Worm (Caenorhabditis elegans) whole organism, L1 larva: ENCODE measurements around the gene fbxa-15.

Source experiments
- C04F5.9 ChIP-seq: sonication (generic microtip); optimal IDR thresholded peaks from 2 replicates; lab custom pipeline; 2016; ENCODE audit warnings: missing genetic modification characterization, missing compliant biosample characterization
- C16A3.4 ChIP-seq: fragments of 150-350 bp; optimal IDR thresholded peaks from 2 replicates; lab custom pipeline; 2014; ENCODE audit warnings: missing biosample characterization, missing genetic modification characterization
- F16B12.6 ChIP-seq: fragments of 150-350 bp; optimal IDR thresholded peaks from 2 replicates; lab custom pipeline; 2014; ENCODE audit warnings: missing biosample characterization, missing genetic modification characterization
- Y116A8C.19 ChIP-seq: sonication (generic microtip); optimal IDR thresholded peaks from 2 replicates; lab custom pipeline; 2016; ENCODE audit warnings: missing compliant biosample characterization, missing genetic modification characterization, borderline replicate concordance
- aha-1 ChIP-seq: fragments of 150-350 bp; optimal IDR thresholded peaks from 2 replicates; lab custom pipeline; 2014; ENCODE audit warnings: missing biosample characterization, missing genetic modification characterization
- alr-1 ChIP-seq: fragments of 200-800 bp; sonication (Bioruptor generic); optimal IDR thresholded peaks from 2 replicates; lab custom pipeline; 2018; ENCODE audit warnings: borderline replicate concordance, mild to moderate bottlenecking, missing genetic modification characterization, missing compliant biosample characterization
- ama-1 ChIP-seq: fragments of 150-350 bp; optimal IDR thresholded peaks from 2 replicates; lab custom pipeline; 2014
- blmp-1 ChIP-seq: fragments of 150-350 bp; optimal IDR thresholded peaks from 2 replicates; lab custom pipeline; 2014; ENCODE audit warnings: missing biosample characterization, missing genetic modification characterization
- ceh-63 ChIP-seq: fragments of 200-800 bp; sonication (Bioruptor generic); optimal IDR thresholded peaks from 2 replicates; lab custom pipeline; 2018; ENCODE audit warnings: mild to moderate bottlenecking, missing genetic modification characterization, missing compliant biosample characterization
- ceh-90 ChIP-seq: sonication (generic microtip); optimal IDR thresholded peaks from 2 replicates; lab custom pipeline; 2016; ENCODE audit warnings: missing genetic modification characterization, missing compliant biosample characterization
- ces-1 ChIP-seq: fragments of 150-350 bp; optimal IDR thresholded peaks from 2 replicates; lab custom pipeline; 2014; ENCODE audit warnings: missing biosample characterization, missing genetic modification reagents, missing genetic modification characterization
- dpl-1 ChIP-seq, 3 experiments: fragments of 150-350 bp in 2 of 3; sonication (generic microtip) in 1 of 3; optimal IDR thresholded peaks; 2 replicates each; lab custom pipeline; 2014 to 2017; ENCODE audit warnings: missing biosample characterization in 3 of 3, missing genetic modification characterization in 3 of 3, missing genetic modification reagents in 3 of 3
- efl-1 ChIP-seq, 4 experiments: fragments of 150-350 bp; optimal IDR thresholded peaks in 3 of 4; peaks in 1 of 4; 1 replicate in 1 of 4; 2 replicates in 3 of 4; lab custom pipeline; 2014; ENCODE audit warnings: missing biosample characterization in 2 of 4, missing genetic modification characterization in 2 of 4, missing genetic modification reagents in 2 of 4
- efl-3 ChIP-seq: fragments of 200-800 bp; sonication (Bioruptor generic); optimal IDR thresholded peaks from 2 replicates; lab custom pipeline; 2018; ENCODE audit warnings: mild to moderate bottlenecking, missing genetic modification characterization, missing compliant biosample characterization
- egl-13 ChIP-seq: sonication (generic microtip); optimal IDR thresholded peaks from 2 replicates; lab custom pipeline; 2016; ENCODE audit warnings: missing genotype, missing genetic modification reagents, missing genetic modification characterization, missing compliant biosample characterization
- elt-2 ChIP-seq: sonication (generic microtip); optimal IDR thresholded peaks from 2 replicates; lab custom pipeline; 2016; ENCODE audit warnings: missing genetic modification characterization, mild to moderate bottlenecking, inconsistent platforms, missing compliant biosample characterization, missing genetic modification reagents
- ets-5 ChIP-seq: fragments of 200-800 bp; sonication (Bioruptor generic); IDR thresholded peaks from 2 replicates; pipeline ENCODE4 v1.3.6; 2022; ENCODE audit warnings: missing genetic modification characterization, missing compliant biosample characterization
- grh-1 ChIP-seq: fragments of 200-800 bp; sonication (Bioruptor generic); IDR thresholded peaks from 2 replicates; pipeline ENCODE4 v1.3.6; 2022; ENCODE audit warnings: missing genetic modification reagents, missing genetic modification characterization, missing compliant biosample characterization
- hlh-17 ChIP-seq: fragments of 200-800 bp; sonication (Bioruptor generic); optimal IDR thresholded peaks from 2 replicates; lab custom pipeline; 2018; ENCODE audit warnings: missing genetic modification characterization, mild to moderate bottlenecking, missing compliant biosample characterization, moderate library complexity, borderline replicate concordance
- hlh-4 ChIP-seq: sonication (generic microtip); optimal IDR thresholded peaks from 2 replicates; lab custom pipeline; 2016; ENCODE audit warnings: mild to moderate bottlenecking, missing genetic modification characterization, missing compliant biosample characterization
- hpl-2 ChIP-seq: fragments of 150-350 bp; optimal IDR thresholded peaks from 2 replicates; lab custom pipeline; 2014; ENCODE audit warnings: missing biosample characterization, missing genetic modification reagents, missing genetic modification characterization
- irx-1 ChIP-seq: sonication (generic microtip); optimal IDR thresholded peaks from 2 replicates; lab custom pipeline; 2016; ENCODE audit warnings: missing genetic modification characterization, missing compliant biosample characterization
- jun-1 ChIP-seq: fragments of 150-350 bp; optimal IDR thresholded peaks from 2 replicates; lab custom pipeline; 2014; ENCODE audit warnings: missing biosample characterization, missing genetic modification reagents, missing genetic modification characterization
- lin-13 ChIP-seq: fragments of 150-350 bp; optimal IDR thresholded peaks from 2 replicates; lab custom pipeline; 2014; ENCODE audit warnings: missing biosample characterization, missing genetic modification reagents, missing genetic modification characterization
- lin-14 ChIP-seq: fragments of 200-800 bp; sonication (Bioruptor generic); optimal IDR thresholded peaks from 2 replicates; lab custom pipeline; 2018; ENCODE audit warnings: mild to moderate bottlenecking, missing genetic modification characterization, moderate library complexity, missing compliant biosample characterization
- lin-35 ChIP-seq, 2 experiments: fragments of 150-350 bp; optimal IDR thresholded peaks; 2 replicates each; lab custom pipeline; 2014; ENCODE audit warnings: missing biosample characterization in 2 of 2, missing genetic modification characterization in 2 of 2, missing genetic modification reagents in 2 of 2
- lin-39 ChIP-seq: fragments of 150-350 bp; optimal IDR thresholded peaks from 2 replicates; lab custom pipeline; 2014; ENCODE audit warnings: missing biosample characterization, missing genetic modification reagents, missing genetic modification characterization
- lir-3 ChIP-seq: sonication (generic microtip); optimal IDR thresholded peaks from 2 replicates; lab custom pipeline; 2016; ENCODE audit warnings: mild to moderate bottlenecking, missing genetic modification characterization, moderate library complexity, missing compliant biosample characterization; ENCODE audit not compliant: poor library complexity
- lsy-2 ChIP-seq, 2 experiments: fragments of 150-350 bp; optimal IDR thresholded peaks; 2 replicates each; lab custom pipeline; 2014; ENCODE audit warnings: missing biosample characterization in 2 of 2, missing genetic modification characterization in 2 of 2
- mab-9 ChIP-seq: fragments of 200-800 bp; sonication (Bioruptor generic); IDR thresholded peaks from 2 replicates; pipeline ENCODE4 v1.3.6; 2022; ENCODE audit warnings: missing genetic modification reagents, missing genetic modification characterization, missing compliant biosample characterization
- mdl-1 ChIP-seq, 2 experiments: fragments of 150-350 bp; optimal IDR thresholded peaks; 2 replicates each; lab custom pipeline; 2014 to 2017; ENCODE audit warnings: missing biosample characterization in 2 of 2, missing genetic modification characterization in 2 of 2, inconsistent platforms in 1 of 2
- mef-2 ChIP-seq: fragments of 150-350 bp; optimal IDR thresholded peaks from 2 replicates; lab custom pipeline; 2014; ENCODE audit warnings: missing biosample characterization, missing genetic modification characterization
- nhr-28 ChIP-seq: fragments of 150-350 bp; optimal IDR thresholded peaks from 2 replicates; lab custom pipeline; 2014; ENCODE audit warnings: missing biosample characterization, missing genetic modification characterization
- nhr-47 ChIP-seq: sonication (generic microtip); optimal IDR thresholded peaks from 2 replicates; lab custom pipeline; 2016; ENCODE audit warnings: mild to moderate bottlenecking, missing genetic modification characterization, moderate library complexity, missing compliant biosample characterization
- nhr-71 ChIP-seq: sonication (generic microtip); optimal IDR thresholded peaks from 2 replicates; lab custom pipeline; 2016; ENCODE audit warnings: mild to moderate bottlenecking, missing genetic modification characterization, moderate library complexity, missing compliant biosample characterization
- nhr-76 ChIP-seq: sonication (generic microtip); optimal IDR thresholded peaks from 2 replicates; lab custom pipeline; 2017; ENCODE audit warnings: missing biosample characterization, missing genetic modification characterization
- nhr-77 ChIP-seq: fragments of 150-350 bp; optimal IDR thresholded peaks from 2 replicates; lab custom pipeline; 2014; ENCODE audit warnings: missing biosample characterization, missing genetic modification characterization
- nhr-84 ChIP-seq: sonication (generic microtip); optimal IDR thresholded peaks from 2 replicates; lab custom pipeline; 2017; ENCODE audit warnings: missing biosample characterization, missing genetic modification characterization
- pag-3 ChIP-seq: sonication (generic microtip); optimal IDR thresholded peaks from 2 replicates; lab custom pipeline; 2017; ENCODE audit warnings: missing genetic modification characterization, mild to moderate bottlenecking, missing compliant biosample characterization, antibody characterized with exemption, borderline replicate concordance; ENCODE audit not compliant: insufficient read depth
- pqm-1 ChIP-seq: sonication (generic microtip); optimal IDR thresholded peaks from 3 replicates; lab custom pipeline; 2017; ENCODE audit warnings: missing biosample characterization, missing genetic modification characterization
- rnt-1 ChIP-seq: sonication (generic microtip); optimal IDR thresholded peaks from 2 replicates; lab custom pipeline; 2016; ENCODE audit warnings: mild to moderate bottlenecking, missing genetic modification characterization, moderate library complexity, missing compliant biosample characterization
- snpc-4 ChIP-seq: fragments of 150-350 bp; optimal IDR thresholded peaks from 2 replicates; lab custom pipeline; 2014; ENCODE audit warnings: missing biosample characterization, missing genetic modification characterization
- snu-23 ChIP-seq: sonication (generic microtip); optimal IDR thresholded peaks from 2 replicates; lab custom pipeline; 2016; ENCODE audit warnings: missing genetic modification characterization, missing compliant biosample characterization
- sptf-1 ChIP-seq: fragments of 150-350 bp; optimal IDR thresholded peaks from 2 replicates; lab custom pipeline; 2014; ENCODE audit warnings: missing biosample characterization, missing genetic modification characterization
- sup-37 ChIP-seq: fragments of 200-800 bp; sonication (Bioruptor generic); optimal IDR thresholded peaks from 2 replicates; lab custom pipeline; 2018; ENCODE audit warnings: mild to moderate bottlenecking, missing genetic modification characterization, missing compliant biosample characterization
- unc-130 ChIP-seq: fragments of 150-350 bp; optimal IDR thresholded peaks from 2 replicates; lab custom pipeline; 2017; ENCODE audit warnings: missing biosample characterization, missing genetic modification characterization, inconsistent platforms
- unc-30 ChIP-seq: sonication (generic microtip); optimal IDR thresholded peaks from 2 replicates; lab custom pipeline; 2017; ENCODE audit warnings: missing biosample characterization, missing genetic modification characterization
- unc-98 ChIP-seq: fragments of 200-800 bp; sonication (Bioruptor generic); IDR thresholded peaks from 2 replicates; pipeline ENCODE4 v1.3.6; 2022; ENCODE audit warnings: missing genetic modification characterization, missing compliant biosample characterization
- xbp-1 ChIP-seq: sonication (generic microtip); optimal IDR thresholded peaks from 2 replicates; lab custom pipeline; 2016; ENCODE audit warnings: missing genetic modification characterization, missing compliant biosample characterization
- zag-1 ChIP-seq: fragments of 150-350 bp; optimal IDR thresholded peaks from 2 replicates; lab custom pipeline; 2014; ENCODE audit warnings: missing biosample characterization, missing genetic modification characterization
- ztf-4 ChIP-seq: fragments of 150-350 bp; optimal IDR thresholded peaks from 2 replicates; lab custom pipeline; 2014; ENCODE audit warnings: missing biosample characterization, missing genetic modification characterization

fbxa-15 gene

DNA sequence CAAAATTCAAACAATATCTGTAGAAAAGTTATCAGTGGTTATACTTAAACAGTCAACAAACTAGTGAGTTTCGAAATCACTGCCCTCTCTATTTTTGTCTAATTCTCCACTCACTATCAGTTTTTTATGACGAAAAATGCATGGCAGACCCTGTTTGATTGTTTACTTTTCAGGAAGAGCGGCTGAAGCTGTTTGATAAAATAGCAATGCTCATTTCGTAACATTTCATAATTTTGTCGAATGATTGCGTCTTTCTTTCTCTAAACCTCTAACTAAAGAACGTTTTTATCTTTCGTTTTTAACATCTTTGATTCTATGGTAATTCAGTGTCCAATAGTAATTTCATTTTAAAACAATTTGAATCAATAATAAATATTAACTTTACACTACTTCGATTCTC is 42.3 kb downstream of the fbxa-15 start (continued):
- TF ChIP-seq nhr-84 (tag; lab: Kevin White, UChicago), result no peak
- peak in 1 of 2 experiments; percentile 29 for TF ChIP-seq lsy-2 (tag; optimal IDR thresholded peaks at IDR 0.05; lab: Kevin White, UChicago)
- no peak for TF ChIP-seq rnt-1
- TF ChIP-seq C16A3.4, result no peak
- no peak for TF ChIP-seq F16B12.6
- peak in 1 of 2 experiments; percentile 27 for TF ChIP-seq mdl-1 (tag; optimal IDR thresholded peaks at IDR 0.05; lab: Kevin White, UChicago)
- TF ChIP-seq egl-13 (tag; lab: Kevin White, UChicago), result no peak
- TF ChIP-seq nhr-76 (tag; lab: Kevin White, UChicago), result no peak
- no peak for TF ChIP-seq aha-1 (tag; lab: Kevin White, UChicago)
- peak in 1 of 2 experiments; percentile 38 for TF ChIP-seq lin-35 (GFP tag; optimal IDR thresholded peaks at IDR 0.05; lab: Kevin White, UChicago)
- TF ChIP-seq dpl-1 (GFP tag; optimal IDR thresholded peaks at IDR 0.05; lab: Kevin White, UChicago), result no peak
- TF ChIP-seq lin-39 (tag; lab: Kevin White, UChicago), result no peak
- no peak for TF ChIP-seq nhr-47 (tag; lab: Kevin White, UChicago)
- TF ChIP-seq jun-1 (tag; lab: Kevin White, UChicago), result peak; percentile 51
- TF ChIP-seq grh-1 (GFP tag; lab: Robert Waterston, UW), result no peak
- no peak for TF ChIP-seq snpc-4 (tag; lab: Kevin White, UChicago)
- TF ChIP-seq ets-5 (GFP tag; lab: Robert Waterston, UW), result no peak
- no peak for TF ChIP-seq hlh-4
- TF ChIP-seq pqm-1 (tag; lab: Kevin White, UChicago), result peak; percentile 95
- TF ChIP-seq pag-3 (tag; lab: Kevin White, UChicago), result no peak
- no peak for TF ChIP-seq irx-1
- TF ChIP-seq nhr-28 (tag; lab: Kevin White, UChicago), result no peak
- TF ChIP-seq unc-30 (tag; lab: Kevin White, UChicago), result no peak
- TF ChIP-seq ama-1, result no peak
- no peak for TF ChIP-seq efl-1 (optimal IDR thresholded peaks at IDR 0.05; lab: Kevin White, UChicago)
- TF ChIP-seq efl-1 (GFP tag; optimal IDR thresholded peaks at IDR 0.05 in 1 of 2; lab: Kevin White, UChicago), result peak in 1 of 2 experiments; percentile 81
- TF ChIP-seq xbp-1 (tag; lab: Kevin White, UChicago), result no peak
- peak; percentile 42 for TF ChIP-seq nhr-71 (tag; lab: Kevin White, UChicago)
- no peak for TF ChIP-seq hlh-17 (GFP tag; lab: Kevin White, UChicago)
- TF ChIP-seq sup-37 (GFP tag; lab: Kevin White, UChicago), result no peak
- TF ChIP-seq lin-13 (GFP tag; lab: Kevin White, UChicago), result no peak
- TF ChIP-seq elt-2 (tag; lab: Kevin White, UChicago), result peak; percentile 98
- TF ChIP-seq zag-1, result no peak
- no peak for TF ChIP-seq Y116A8C.19 (tag; lab: Kevin White, UChicago)
- TF ChIP-seq ces-1 (GFP tag; lab: Kevin White, UChicago), result no peak
- TF ChIP-seq lir-3 (tag; lab: Kevin White, UChicago), result no peak
- no peak for TF ChIP-seq sptf-1
- TF ChIP-seq unc-98 (GFP tag; lab: Robert Waterston, UW), result no peak
- no peak for TF ChIP-seq mab-9 (GFP tag; lab: Robert Waterston, UW)
- no peak for TF ChIP-seq ztf-4 (tag; lab: Kevin White, UChicago)
- TF ChIP-seq ceh-90, result no peak
- no peak for TF ChIP-seq C04F5.9 (tag; lab: Kevin White, UChicago)
- no peak for TF ChIP-seq lin-14
- no peak for TF ChIP-seq mef-2 (tag; lab: Kevin White, UChicago)
- no peak for TF ChIP-seq alr-1 (tag; lab: Kevin White, UChicago)
- no peak for TF ChIP-seq blmp-1 (tag; lab: Kevin White, UChicago)
- no peak for TF ChIP-seq efl-3 (GFP tag; lab: Kevin White, UChicago)
- no peak for TF ChIP-seq snu-23 (GFP tag; lab: Kevin White, UChicago)
- no peak for TF ChIP-seq ceh-63 (GFP tag; lab: Kevin White, UChicago)
- TF ChIP-seq nhr-77, result no peak
- peak; percentile 53 for TF ChIP-seq hpl-2
- TF ChIP-seq unc-130, result no peak
